Worm (Caenorhabditis elegans) whole organism, L3 larva: Measurements from ENCODE around the gene F29B9.12.

Experiments
- R02D3.7 ChIP-seq: fragments of 150-350 bp; optimal IDR thresholded peaks from 2 replicates; lab custom pipeline; 2014; ENCODE audit warnings: missing biosample characterization, missing genetic modification characterization
- ZK546.5 ChIP-seq: sonication (generic microtip); optimal IDR thresholded peaks from 2 replicates; lab custom pipeline; 2017; ENCODE audit warnings: missing biosample characterization, missing genetic modification characterization
- aly-2 ChIP-seq: fragments of 150-350 bp; optimal IDR thresholded peaks from 2 replicates; lab custom pipeline; 2014; ENCODE audit warnings: missing biosample characterization, missing genetic modification characterization
- ama-1 ChIP-seq: fragments of 150-350 bp; optimal IDR thresholded peaks from 2 replicates; lab custom pipeline; 2018
- ceh-16 ChIP-seq: sonication (generic microtip); optimal IDR thresholded peaks from 2 replicates; lab custom pipeline; 2017; ENCODE audit warnings: missing biosample characterization, missing genetic modification characterization
- ceh-28 ChIP-seq: fragments of 150-350 bp; optimal IDR thresholded peaks from 2 replicates; lab custom pipeline; 2014; ENCODE audit warnings: missing biosample characterization, missing genetic modification reagents, missing genetic modification characterization
- ceh-82 ChIP-seq: fragments of 150-350 bp; optimal IDR thresholded peaks from 2 replicates; lab custom pipeline; 2014; ENCODE audit warnings: missing biosample characterization, missing genetic modification characterization
- ceh-9 ChIP-seq: sonication (generic microtip); optimal IDR thresholded peaks from 2 replicates; lab custom pipeline; 2018; ENCODE audit warnings: missing biosample characterization, missing genetic modification characterization
- daf-12 ChIP-seq: fragments of 150-350 bp; optimal IDR thresholded peaks from 2 replicates; lab custom pipeline; 2014; ENCODE audit warnings: missing biosample characterization, missing genetic modification reagents, missing genetic modification characterization
- egl-27 ChIP-seq: sonication (generic microtip); optimal IDR thresholded peaks from 4 replicates; lab custom pipeline; 2017; ENCODE audit warnings: missing biosample characterization, missing genetic modification reagents, missing genetic modification characterization
- egl-5 ChIP-seq: fragments of 150-350 bp; optimal IDR thresholded peaks from 2 replicates; lab custom pipeline; 2017; ENCODE audit warnings: missing biosample characterization, missing genetic modification reagents, missing genetic modification characterization, inconsistent platforms
- elt-1 ChIP-seq: fragments of 150-350 bp; optimal IDR thresholded peaks from 2 replicates; lab custom pipeline; 2014; ENCODE audit warnings: missing biosample characterization, missing genetic modification characterization
- elt-2 ChIP-seq: sonication (generic microtip); optimal IDR thresholded peaks from 2 replicates; lab custom pipeline; 2016; ENCODE audit warnings: missing genetic modification reagents, mild to moderate bottlenecking, missing genetic modification characterization, missing compliant biosample characterization
- elt-3 ChIP-seq, 3 experiments: fragments of 150-350 bp in 1 of 3; sonication (generic microtip) in 2 of 3; optimal IDR thresholded peaks; 2 replicates in 2 of 3; 4 replicates in 1 of 3; lab custom pipeline; 2014 to 2017; ENCODE audit warnings: missing biosample characterization in 3 of 3, missing genetic modification characterization in 3 of 3
- eor-1 ChIP-seq, 2 experiments: fragments of 150-350 bp; optimal IDR thresholded peaks; 2 replicates each; lab custom pipeline; 2014 to 2018; ENCODE audit warnings: missing biosample characterization in 2 of 2, missing genetic modification characterization in 2 of 2
- fkh-10 ChIP-seq: sonication (generic microtip); optimal IDR thresholded peaks from 2 replicates; lab custom pipeline; 2017; ENCODE audit warnings: missing biosample characterization, missing genetic modification reagents, missing genetic modification characterization
- fkh-2 ChIP-seq: fragments of 150-350 bp; optimal IDR thresholded peaks from 2 replicates; lab custom pipeline; 2014; ENCODE audit warnings: missing biosample characterization, missing genetic modification reagents, missing genetic modification characterization
- fos-1 ChIP-seq: fragments of 150-350 bp; optimal IDR thresholded peaks from 2 replicates; lab custom pipeline; 2014; ENCODE audit warnings: missing biosample characterization, missing genetic modification characterization
- hmg-11 ChIP-seq: sonication (generic microtip); optimal IDR thresholded peaks from 2 replicates; lab custom pipeline; 2016; ENCODE audit warnings: missing genetic modification characterization, missing compliant biosample characterization
- jun-1 ChIP-seq: fragments of 150-350 bp; optimal IDR thresholded peaks from 2 replicates; lab custom pipeline; 2014; ENCODE audit warnings: missing biosample characterization, missing genetic modification reagents, missing genetic modification characterization
- lin-15B ChIP-seq: fragments of 150-350 bp; optimal IDR thresholded peaks from 2 replicates; lab custom pipeline; 2014; ENCODE audit warnings: missing biosample characterization, missing genetic modification characterization
- lin-39 ChIP-seq: fragments of 150-350 bp; optimal IDR thresholded peaks from 2 replicates; lab custom pipeline; 2018; ENCODE audit warnings: missing biosample characterization, missing genetic modification reagents, missing genetic modification characterization
- lsy-12 ChIP-seq: sonication (generic microtip); optimal IDR thresholded peaks from 2 replicates; lab custom pipeline; 2016; ENCODE audit warnings: mild to moderate bottlenecking, missing genetic modification characterization, missing compliant biosample characterization
- mdl-1 ChIP-seq: fragments of 150-350 bp; optimal IDR thresholded peaks from 2 replicates; lab custom pipeline; 2014; ENCODE audit warnings: missing biosample characterization, missing genetic modification characterization
- mml-1 ChIP-seq: fragments of 150-350 bp; sonication (generic microtip); optimal IDR thresholded peaks from 3 replicates; lab custom pipeline; 2014; ENCODE audit warnings: missing biosample characterization, missing genetic modification characterization
- nfya-1 ChIP-seq: sonication (generic microtip); optimal IDR thresholded peaks from 2 replicates; lab custom pipeline; 2017; ENCODE audit warnings: missing genetic modification characterization, mild to moderate bottlenecking, missing compliant biosample characterization, antibody characterized with exemption, moderate library complexity; ENCODE audit not compliant: insufficient read depth
- nhr-11 ChIP-seq: fragments of 150-350 bp; optimal IDR thresholded peaks from 2 replicates; lab custom pipeline; 2014; ENCODE audit warnings: missing biosample characterization, missing genetic modification characterization
- nhr-12 ChIP-seq: fragments of 150-350 bp; optimal IDR thresholded peaks from 2 replicates; lab custom pipeline; 2014; ENCODE audit warnings: missing biosample characterization, missing genetic modification characterization
- nhr-23 ChIP-seq: fragments of 150-350 bp; optimal IDR thresholded peaks from 2 replicates; lab custom pipeline; 2014; ENCODE audit warnings: missing biosample characterization, missing genetic modification reagents, missing genetic modification characterization
- nhr-237 ChIP-seq: fragments of 150-350 bp; optimal IDR thresholded peaks from 2 replicates; lab custom pipeline; 2014; ENCODE audit warnings: missing biosample characterization, missing genetic modification characterization
- nhr-25 ChIP-seq: sonication (generic microtip); optimal IDR thresholded peaks from 2 replicates; lab custom pipeline; 2017; ENCODE audit warnings: missing biosample characterization, missing genetic modification characterization
- nhr-28 ChIP-seq: fragments of 150-350 bp; optimal IDR thresholded peaks from 2 replicates; lab custom pipeline; 2014; ENCODE audit warnings: missing biosample characterization, missing genetic modification characterization
- nhr-43 ChIP-seq: sonication (generic microtip); optimal IDR thresholded peaks from 2 replicates; lab custom pipeline; 2016; ENCODE audit warnings: mild to moderate bottlenecking, missing genetic modification characterization, missing compliant biosample characterization; ENCODE audit not compliant: poor library complexity, severe bottlenecking
- nhr-67 ChIP-seq: fragments of 150-350 bp; optimal IDR thresholded peaks from 2 replicates; lab custom pipeline; 2014; ENCODE audit warnings: missing biosample characterization, missing genetic modification characterization
- nhr-76 ChIP-seq: fragments of 150-350 bp; sonication (generic microtip); optimal IDR thresholded peaks from 5 replicates; lab custom pipeline; 2014; ENCODE audit warnings: missing biosample characterization, missing genetic modification characterization
- nhr-77 ChIP-seq: fragments of 150-350 bp; optimal IDR thresholded peaks from 2 replicates; lab custom pipeline; 2014; ENCODE audit warnings: missing biosample characterization, missing genetic modification characterization
- pha-4 ChIP-seq: fragments of 150-350 bp; optimal IDR thresholded peaks from 2 replicates; lab custom pipeline; 2014; ENCODE audit warnings: missing biosample characterization, missing genetic modification reagents, missing genetic modification characterization
- pqm-1 ChIP-seq: fragments of 150-350 bp; optimal IDR thresholded peaks from 2 replicates; lab custom pipeline; 2017; ENCODE audit warnings: missing biosample characterization, missing genetic modification characterization, inconsistent platforms
- sea-2 ChIP-seq: fragments of 150-350 bp; sonication (generic microtip); optimal IDR thresholded peaks from 4 replicates; lab custom pipeline; 2014; ENCODE audit warnings: missing biosample characterization, missing genetic modification reagents, missing genetic modification characterization
- skn-1 ChIP-seq: fragments of 150-350 bp; optimal IDR thresholded peaks from 2 replicates; lab custom pipeline; 2014; ENCODE audit warnings: missing biosample characterization, missing genetic modification characterization
- snpc-4 ChIP-seq: fragments of 150-350 bp; optimal IDR thresholded peaks from 2 replicates; lab custom pipeline; 2014; ENCODE audit warnings: missing biosample characterization, missing genetic modification characterization
- tbx-2 ChIP-seq: sonication (generic microtip); optimal IDR thresholded peaks from 2 replicates; lab custom pipeline; 2016; ENCODE audit warnings: mild to moderate bottlenecking, missing genetic modification characterization, missing compliant biosample characterization
- unc-39 ChIP-seq: sonication (generic microtip); optimal IDR thresholded peaks from 4 replicates; lab custom pipeline; 2017; ENCODE audit warnings: missing biosample characterization, missing genetic modification characterization
- unc-62 ChIP-seq: fragments of 150-350 bp; sonication (generic microtip); optimal IDR thresholded peaks from 4 replicates; lab custom pipeline; 2014; ENCODE audit warnings: missing biosample characterization, missing genetic modification reagents, missing genetic modification characterization
- zag-1 ChIP-seq: fragments of 150-350 bp; optimal IDR thresholded peaks from 2 replicates; lab custom pipeline; 2014; ENCODE audit warnings: missing biosample characterization, missing genetic modification characterization
- ztf-11 ChIP-seq: fragments of 150-350 bp; optimal IDR thresholded peaks from 2 replicates; lab custom pipeline; 2014; ENCODE audit warnings: missing biosample characterization, missing genetic modification characterization
- ztf-4 ChIP-seq: fragments of 150-350 bp; optimal IDR thresholded peaks from 2 replicates; lab custom pipeline; 2014; ENCODE audit warnings: missing biosample characterization, missing genetic modification characterization

Gene F29B9.12

DNA sequence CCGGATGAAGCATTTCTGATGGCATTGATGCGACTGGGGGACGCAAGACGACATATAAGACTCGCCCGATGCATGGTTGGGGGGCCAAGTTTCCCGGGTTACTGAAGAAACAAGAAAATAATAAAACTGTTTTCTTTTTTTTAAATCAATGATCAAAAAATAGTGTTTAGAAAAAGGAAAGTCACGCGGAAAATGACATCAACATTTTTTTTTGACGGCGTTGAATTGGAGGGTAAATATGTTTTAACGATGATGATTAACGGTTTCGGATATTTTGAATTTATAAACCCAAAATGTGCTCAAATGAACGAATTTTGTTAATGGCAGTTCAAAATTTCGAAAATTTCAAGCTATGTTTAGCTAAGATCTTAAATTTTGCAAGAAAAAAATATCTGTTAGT, 34.6 kb downstream of the F29B9.12 start, which contains the start of gene ogdh-1:
Gene ogdh-1, minus strand, starts transcription at position 101 of the 400 bp plus-strand sequence.
- TF ChIP-seq nhr-67 (no peak), elt-1 (no peak), lin-15B (tag; lab: Kevin White, UChicago) (no peak), lin-39 (tag; lab: Kevin White, UChicago) (no peak), mml-1 (tag; lab: Kevin White, UChicago) (no peak), ceh-28 (no peak), pha-4 (tag; lab: Kevin White, UChicago) (no peak), skn-1 (tag; lab: Kevin White, UChicago) (no peak), lsy-12 (tag; lab: Kevin White, UChicago) (no peak), nhr-23 (tag; lab: Kevin White, UChicago) (no peak), tbx-2 (tag; lab: Kevin White, UChicago) (no peak)

DNA sequence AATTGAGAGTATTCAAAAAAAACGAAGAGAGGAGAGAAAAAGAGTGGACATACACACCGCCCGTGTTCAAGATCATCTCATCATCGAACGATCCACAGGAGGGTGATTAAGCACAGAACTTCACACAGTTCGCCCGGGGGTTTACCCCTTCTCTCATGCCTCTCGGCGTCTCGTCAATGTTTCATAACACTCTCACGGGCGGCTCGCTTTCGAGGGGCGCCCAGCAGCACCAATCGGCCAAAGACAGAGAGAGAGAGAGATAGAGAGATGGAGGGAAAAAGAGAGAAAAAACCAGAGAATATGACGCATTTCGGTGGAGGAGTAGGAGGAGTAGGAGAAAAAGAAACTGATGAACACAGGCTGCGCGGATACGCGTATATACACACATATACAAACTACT, 35.8 kb downstream of the F29B9.12 start:
- no peak for TF ChIP-seq R02D3.7
- TF ChIP-seq zag-1, result no peak
- no peak for TF ChIP-seq ama-1 (lab: Kevin White, UChicago)
- TF ChIP-seq skn-1 (tag; lab: Kevin White, UChicago), result no peak
- no peak for TF ChIP-seq fkh-10
- TF ChIP-seq nhr-43, result no peak
- TF ChIP-seq nhr-23 (tag; lab: Kevin White, UChicago), result peak; percentile 72
- TF ChIP-seq nhr-12 (tag; lab: Kevin White, UChicago), result no peak
- no peak for TF ChIP-seq daf-12 (tag; lab: Kevin White, UChicago)
- TF ChIP-seq ceh-16 (tag; lab: Kevin White, UChicago), result no peak
- no peak for TF ChIP-seq ztf-11
- no peak for TF ChIP-seq nhr-77 (tag; lab: Kevin White, UChicago)
- TF ChIP-seq pqm-1 (tag; lab: Kevin White, UChicago), result peak; percentile 47
- TF ChIP-seq hmg-11, result peak; percentile 7
- TF ChIP-seq lin-15B (tag; lab: Kevin White, UChicago), result peak; percentile 68
- no peak for TF ChIP-seq ceh-9 (tag; lab: Kevin White, UChicago)
- no peak for TF ChIP-seq ceh-28
- TF ChIP-seq lsy-12 (tag; lab: Kevin White, UChicago), result peak; percentile 45
- TF ChIP-seq nhr-67, result no peak
- TF ChIP-seq ztf-4 (tag; lab: Kevin White, UChicago), result no peak
- no peak for TF ChIP-seq unc-62 (GFP tag; lab: Kevin White, UChicago)
- TF ChIP-seq lin-39 (tag; lab: Kevin White, UChicago), result peak; percentile 60
- TF ChIP-seq ZK546.5, result no peak
- TF ChIP-seq nhr-237 (tag; lab: Kevin White, UChicago), result no peak
- no peak for TF ChIP-seq fos-1 (tag; lab: Kevin White, UChicago)
- no peak for TF ChIP-seq mdl-1
- TF ChIP-seq egl-5, result peak; percentile 7
- peak; percentile 55 for TF ChIP-seq nhr-25 (tag; lab: Kevin White, UChicago)
- TF ChIP-seq tbx-2 (tag; lab: Kevin White, UChicago), result no peak
- peak; percentile 72 for TF ChIP-seq elt-2 (tag; lab: Kevin White, UChicago)
- TF ChIP-seq jun-1, result peak; percentile 58
- TF ChIP-seq mml-1 (tag; lab: Kevin White, UChicago), result no peak
- TF ChIP-seq snpc-4 (tag; lab: Kevin White, UChicago), result peak; percentile 46
- TF ChIP-seq fkh-2 (tag; lab: Kevin White, UChicago), result no peak
- TF ChIP-seq nhr-76, result no peak
- TF ChIP-seq elt-3 (tag; optimal IDR thresholded peaks at IDR 0.05; lab: Kevin White, UChicago), result no peak
- no peak for TF ChIP-seq eor-1 (tag; optimal IDR thresholded peaks at IDR 0.05; lab: Kevin White, UChicago)
- TF ChIP-seq nhr-11 (tag; lab: Kevin White, UChicago), result no peak
- TF ChIP-seq pha-4 (tag; lab: Kevin White, UChicago), result peak; percentile 67
- no peak for TF ChIP-seq unc-39
- no peak for TF ChIP-seq aly-2 (tag; lab: Kevin White, UChicago)
- peak; percentile 92 for TF ChIP-seq nfya-1 (tag; lab: Kevin White, UChicago)
- TF ChIP-seq egl-27 (tag; lab: Kevin White, UChicago), result no peak
- TF ChIP-seq ceh-82, result no peak
- TF ChIP-seq nhr-28 (tag; lab: Kevin White, UChicago), result no peak
- no peak for TF ChIP-seq elt-1
- no peak for TF ChIP-seq sea-2 (GFP tag; lab: Kevin White, UChicago)
